Fruit fly (Drosophila melanogaster): Measurements from ENCODE around the gene Arfrp1.

Arfrp1 gene

DNA sequence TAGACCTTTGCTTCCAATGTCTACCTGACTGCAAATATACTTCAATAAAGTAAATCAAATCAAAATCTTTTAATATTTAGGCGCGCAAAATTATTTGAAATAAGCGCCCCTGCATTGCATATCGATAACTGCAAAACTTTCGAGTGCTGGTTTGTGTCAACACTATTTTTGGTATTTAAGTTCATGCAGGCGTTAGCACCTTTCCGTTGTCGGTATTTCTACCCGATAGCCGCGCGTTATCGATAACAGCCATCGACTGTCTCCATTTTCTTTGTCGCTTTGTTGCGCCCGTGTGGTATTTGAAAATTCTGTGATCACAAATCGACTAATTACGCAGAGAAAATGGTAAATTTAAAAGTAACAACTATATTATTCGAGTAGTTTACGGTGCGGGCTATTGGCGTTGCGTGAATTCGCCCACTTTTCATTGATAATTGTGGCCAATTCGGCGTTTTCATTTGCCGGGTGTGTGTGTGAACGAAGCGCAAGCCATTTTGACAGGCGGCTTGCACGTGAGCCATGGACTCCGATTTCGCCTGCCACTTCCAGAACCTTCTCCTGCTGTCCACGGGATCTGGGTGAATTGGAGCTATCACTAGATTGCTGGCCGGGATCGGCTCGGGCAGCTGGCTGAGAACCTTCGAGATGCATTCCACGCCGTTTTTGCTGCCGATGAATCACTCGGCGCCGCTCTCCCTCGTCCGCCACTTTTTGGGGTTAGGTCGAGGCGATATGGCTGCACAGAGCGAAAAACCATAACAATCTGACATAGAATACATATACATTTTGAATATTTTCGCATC lies 17.4 kb upstream of the Arfrp1 start, which contains the start of gene CCT2 (continued):
- TF ChIP-seq pzg (GFP tag; optimal IDR thresholded peaks at IDR 0.05) (peak; percentile 94), Sry-δ (GFP tag; optimal IDR thresholded peaks at IDR 0.05) (peak; percentile 80), CG4854 (GFP tag; optimal IDR thresholded peaks at IDR 0.05) (no peak), lab (GFP tag; optimal IDR thresholded peaks at IDR 0.05) (no peak), CG17186 (GFP tag; optimal IDR thresholded peaks at IDR 0.05) (peak; percentile 59), H2.0 (GFP tag; IDR thresholded peaks at IDR 0.05) (no peak), CG7372 (GFP tag; IDR thresholded peaks at IDR 0.05) (no peak), HLH4C (GFP tag; IDR thresholded peaks at IDR 0.05; ENCODE audit: partially characterized antibody) (peak; percentile 76), CG6654 (GFP tag; optimal IDR thresholded peaks at IDR 0.05) (no peak), nom (GFP tag; optimal IDR thresholded peaks at IDR 0.05) (peak; percentile 68), crc (GFP tag; optimal IDR thresholded peaks at IDR 0.05) (no peak), ERR (GFP tag; optimal IDR thresholded peaks at IDR 0.05) (no peak), al (GFP tag; IDR thresholded peaks at IDR 0.05) (no peak), sim (GFP tag; IDR thresholded peaks at IDR 0.05) (no peak), Bgb (GFP tag; IDR thresholded peaks at IDR 0.05; ENCODE audit: partially characterized antibody) (peak; percentile 66; the same call in 1 of the 2 replicates), CG6175 (GFP tag; IDR thresholded peaks at IDR 0.05) (no peak), kay (GFP tag; optimal IDR thresholded peaks at IDR 0.05) (peak; percentile 67), CG7928 (GFP tag; optimal IDR thresholded peaks at IDR 0.05) (no peak), Trl (optimal IDR thresholded peaks at IDR 0.05) (no peak), Trl (GFP tag; optimal IDR thresholded peaks at IDR 0.05) (no peak), ro (GFP tag; IDR thresholded peaks at IDR 0.05) (no peak), Dfd (GFP tag; optimal IDR thresholded peaks at IDR 0.05) (no peak), HLH54F (GFP tag; optimal IDR thresholded peaks at IDR 0.05) (no peak), CG11504 (tag; optimal IDR thresholded peaks at IDR 0.05) (no peak), CkIIα-i1 (GFP tag; IDR thresholded peaks at IDR 0.05) (no peak), YL-1 (GFP tag; optimal IDR thresholded peaks at IDR 0.05) (peak; percentile 70), CG11456 (GFP tag; IDR thresholded peaks at IDR 0.05) (no peak), Doc3 (GFP tag; IDR thresholded peaks at IDR 0.05; ENCODE audit: partially characterized antibody) (no peak), CG10543 (GFP tag; optimal IDR thresholded peaks at IDR 0.05) (no peak), zfh1 (GFP tag; IDR thresholded peaks at IDR 0.05) (no peak), CG8924 (tag; optimal IDR thresholded peaks at IDR 0.05) (no peak), chn (GFP tag; optimal IDR thresholded peaks at IDR 0.05) (no peak), jigr1 (GFP tag; IDR thresholded peaks at IDR 0.05) (no peak), eve (GFP tag; optimal IDR thresholded peaks at IDR 0.05) (no peak), CG14050 (GFP tag; IDR thresholded peaks at IDR 0.05) (no peak), CG11398 (GFP tag; optimal IDR thresholded peaks at IDR 0.05) (no peak), B-H1 (GFP tag; IDR thresholded peaks at IDR 0.05) (no peak), D (optimal IDR thresholded peaks at IDR 0.05) (no peak), D (GFP tag; optimal IDR thresholded peaks at IDR 0.05) (no peak), Hey (tag; optimal IDR thresholded peaks at IDR 0.05) (no peak), Gsc (GFP tag; IDR thresholded peaks at IDR 0.05) (no peak), CG43689 (GFP tag; IDR thresholded peaks at IDR 0.05) (no peak), CG3163 (GFP tag; optimal IDR thresholded peaks at IDR 0.05) (no peak), onecut (GFP tag; IDR thresholded peaks at IDR 0.05) (no peak), eyg (GFP tag; optimal IDR thresholded peaks at IDR 0.05) (no peak), nmo (GFP tag; optimal IDR thresholded peaks at IDR 0.05) (peak; percentile 6), Elba2 (GFP tag; optimal IDR thresholded peaks at IDR 0.05) (no peak), CG12236 (GFP tag; optimal IDR thresholded peaks at IDR 0.05) (no peak), ash1 (GFP tag; optimal IDR thresholded peaks at IDR 0.05) (no peak), CG1024 (GFP tag; IDR thresholded peaks at IDR 0.05) (no peak), caup (GFP tag; optimal IDR thresholded peaks at IDR 0.05; ENCODE audit: severe bottlenecking) (no peak)

Data from whole organism, embryonic.